Worm (Caenorhabditis elegans) whole organism, early embryonic: ENCODE data around the gene F26F2.5.

Experiments used
- B0310.2 ChIP-seq: sonication (generic microtip); optimal IDR thresholded peaks from 2 replicates; lab custom pipeline; 2016; ENCODE audit warnings: mild to moderate bottlenecking, missing genetic modification characterization, missing compliant biosample characterization
- F13C5.2 ChIP-seq: sonication (generic microtip); optimal IDR thresholded peaks from 2 replicates; lab custom pipeline; 2017; ENCODE audit warnings: mild to moderate bottlenecking, missing genetic modification characterization, inconsistent platforms, missing compliant biosample characterization
- ama-1 ChIP-seq: fragments of 150-350 bp; optimal IDR thresholded peaks from 2 replicates; lab custom pipeline; 2014
- ceh-36 ChIP-seq: sonication (generic microtip); optimal IDR thresholded peaks from 2 replicates; lab custom pipeline; 2016; ENCODE audit warnings: missing genetic modification characterization, inconsistent platforms, missing compliant biosample characterization
- flt-1 ChIP-seq: fragments of 200-800 bp; sonication (Bioruptor generic); IDR thresholded peaks from 2 replicates; pipeline ENCODE4 v1.3.6; 2022; ENCODE audit warnings: missing genetic modification characterization, missing compliant biosample characterization
- hmbx-1 ChIP-seq: sonication (generic microtip); optimal IDR thresholded peaks from 2 replicates; lab custom pipeline; 2016; ENCODE audit warnings: mild to moderate bottlenecking, missing genetic modification characterization, missing compliant biosample characterization
- hmg-4 ChIP-seq: fragments of 200-800 bp; sonication (Bioruptor generic); optimal IDR thresholded peaks from 2 replicates; lab custom pipeline; 2018; ENCODE audit warnings: mild to moderate bottlenecking, missing genetic modification characterization, missing compliant biosample characterization
- tbx-11 ChIP-seq: fragments of 200-800 bp; sonication (Bioruptor generic); IDR thresholded peaks from 2 replicates; pipeline ENCODE4 v1.3.6; 2022; ENCODE audit warnings: missing genetic modification characterization, missing compliant biosample characterization
- tbx-37 ChIP-seq: fragments of 200-800 bp; sonication (Bioruptor generic); conservative IDR thresholded peaks from 2 replicates; pipeline ENCODE4 v1.3.6; 2022; ENCODE audit warnings: missing genetic modification reagents, missing genetic modification characterization, missing compliant biosample characterization
- tra-4 ChIP-seq: sonication (generic microtip); optimal IDR thresholded peaks from 2 replicates; lab custom pipeline; 2017; ENCODE audit warnings: missing genetic modification characterization, missing compliant biosample characterization

DNA sequence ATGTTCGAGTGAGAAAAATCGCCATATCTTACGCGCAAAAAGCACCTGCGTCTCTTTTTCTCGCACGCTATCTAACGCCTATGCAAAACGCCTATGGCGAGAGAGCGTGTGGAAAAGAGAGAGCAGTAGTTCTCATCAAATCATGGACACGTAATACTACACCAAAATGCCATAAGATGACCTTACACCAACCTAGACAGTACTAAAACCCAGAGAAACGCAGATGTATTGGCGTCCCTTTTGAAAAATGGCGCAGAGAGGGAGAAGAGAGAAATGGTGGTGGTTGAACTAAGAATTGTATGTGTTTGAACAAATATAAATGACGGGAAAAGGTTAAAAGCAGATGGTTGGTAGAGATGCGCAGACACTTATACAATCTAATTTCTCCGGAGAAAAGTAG is 34.4 kb upstream of the F26F2.5 start, which contains the start of gene Y38H6C.16:
- TF ChIP-seq B0310.2 (tag; lab: Kevin White, UChicago) (no peak), ama-1 (no peak), hmg-4 (GFP tag; lab: Kevin White, UChicago) (no peak), tbx-37 (GFP tag; lab: Robert Waterston, UW) (no peak), hmbx-1 (tag; lab: Kevin White, UChicago) (no peak), F13C5.2 (no peak), ceh-36 (tag; lab: Kevin White, UChicago) (no peak), tra-4 (tag; lab: Kevin White, UChicago) (no peak), tbx-11 (GFP tag; lab: Robert Waterston, UW) (no peak), flt-1 (GFP tag; lab: Robert Waterston, UW) (no peak)
